Worm (Caenorhabditis elegans) whole organism, L2 larva: Measurements from ENCODE around the gene F10C1.8.

Source experiments
- alr-1 ChIP-seq: fragments of 150-350 bp; optimal IDR thresholded peaks from 2 replicates; lab custom pipeline; 2014; ENCODE audit warnings: missing biosample characterization, missing genetic modification characterization
- aly-2 ChIP-seq: fragments of 150-350 bp; optimal IDR thresholded peaks from 2 replicates; lab custom pipeline; 2014; ENCODE audit warnings: missing biosample characterization, missing genetic modification characterization
- unc-62 ChIP-seq: fragments of 150-350 bp; optimal IDR thresholded peaks from 2 replicates; lab custom pipeline; 2014; ENCODE audit warnings: missing biosample characterization, missing genetic modification reagents, missing genetic modification characterization

- no peak for TF ChIP-seq unc-62 (GFP tag; lab: Kevin White, UChicago)
- no peak for TF ChIP-seq alr-1 (tag; lab: Kevin White, UChicago)
- no peak for TF ChIP-seq aly-2
Observed at ce11 chrII:5765318-5765717, 11.1 kb downstream of the F10C1.8 start, which contains the start of gene ifb-1.
